Worm (Caenorhabditis elegans): ENCODE results near the gene F54F2.7.

- TF ChIP-seq W03F9.2 (tag; optimal IDR thresholded peaks at IDR 0.05) (no peak), him-1 (tag; optimal IDR thresholded peaks at IDR 0.05) (no peak)
Observed at ce11 chrIII:8811111-8811510, 4.0 kb upstream of the F54F2.7 start.

Data from whole organism, L4/young adult.